Worm (Caenorhabditis elegans) whole organism, L2 larva: ENCODE data around the gene C29E4.15.

Source experiments
- C34F6.9 ChIP-seq: fragments of 150-350 bp; optimal IDR thresholded peaks from 2 replicates; lab custom pipeline; 2014; ENCODE audit warnings: missing biosample characterization, missing genetic modification characterization
- F13H6.1 ChIP-seq: sonication (generic microtip); optimal IDR thresholded peaks from 2 replicates; lab custom pipeline; 2016; ENCODE audit warnings: missing genetic modification characterization, missing compliant biosample characterization
- R02D3.7 ChIP-seq: fragments of 150-350 bp; optimal IDR thresholded peaks from 2 replicates; lab custom pipeline; 2014; ENCODE audit warnings: missing biosample characterization, missing genetic modification characterization
- ZK546.5 ChIP-seq: sonication (generic microtip); optimal IDR thresholded peaks from 2 replicates; lab custom pipeline; 2017; ENCODE audit warnings: missing biosample characterization, missing genetic modification characterization
- alr-1 ChIP-seq: fragments of 150-350 bp; optimal IDR thresholded peaks from 2 replicates; lab custom pipeline; 2014; ENCODE audit warnings: missing biosample characterization, missing genetic modification characterization
- aly-2 ChIP-seq: fragments of 150-350 bp; optimal IDR thresholded peaks from 2 replicates; lab custom pipeline; 2014; ENCODE audit warnings: missing biosample characterization, missing genetic modification characterization
- ama-1 ChIP-seq: fragments of 150-350 bp; optimal IDR thresholded peaks from 2 replicates; lab custom pipeline; 2018; ENCODE audit warnings: inconsistent platforms
- ceh-82 ChIP-seq: fragments of 150-350 bp; optimal IDR thresholded peaks from 2 replicates; lab custom pipeline; 2014; ENCODE audit warnings: missing biosample characterization, missing genetic modification characterization
- crh-2 ChIP-seq: sonication (generic microtip); optimal IDR thresholded peaks from 2 replicates; lab custom pipeline; 2017; ENCODE audit warnings: missing biosample characterization, missing genetic modification characterization
- dmd-4 ChIP-seq: sonication (generic microtip); optimal IDR thresholded peaks from 2 replicates; lab custom pipeline; 2017; ENCODE audit warnings: missing biosample characterization, missing genetic modification characterization
- egl-27 ChIP-seq: sonication (generic microtip); optimal IDR thresholded peaks from 3 replicates; lab custom pipeline; 2017; ENCODE audit warnings: missing biosample characterization, missing genetic modification reagents, missing genetic modification characterization
- elt-1 ChIP-seq: fragments of 150-350 bp; optimal IDR thresholded peaks from 2 replicates; lab custom pipeline; 2014; ENCODE audit warnings: missing biosample characterization, missing genetic modification characterization
- elt-3 ChIP-seq: sonication (generic microtip); optimal IDR thresholded peaks from 2 replicates; lab custom pipeline; 2017; ENCODE audit warnings: missing biosample characterization, missing genetic modification characterization
- fos-1 ChIP-seq: fragments of 150-350 bp; optimal IDR thresholded peaks from 2 replicates; lab custom pipeline; 2014; ENCODE audit warnings: missing biosample characterization, missing genetic modification characterization
- lin-11 ChIP-seq: fragments of 150-350 bp; sonication (generic microtip); optimal IDR thresholded peaks from 2 replicates; lab custom pipeline; 2014; ENCODE audit warnings: missing biosample characterization, missing genetic modification characterization, inconsistent platforms, mixed read lengths
- lin-13 ChIP-seq: fragments of 150-350 bp; optimal IDR thresholded peaks from 2 replicates; lab custom pipeline; 2014; ENCODE audit warnings: missing biosample characterization, missing genetic modification reagents, missing genetic modification characterization
- lin-39 ChIP-seq: fragments of 150-350 bp; optimal IDR thresholded peaks from 2 replicates; lab custom pipeline; 2014; ENCODE audit warnings: missing biosample characterization, missing genetic modification reagents, missing genetic modification characterization
- lsy-2 ChIP-seq, 2 experiments: fragments of 150-350 bp in 1 of 2; sonication (generic microtip) in 1 of 2; optimal IDR thresholded peaks; 2 replicates each; lab custom pipeline; 2014 to 2017; ENCODE audit warnings: missing biosample characterization in 2 of 2, missing genetic modification characterization in 2 of 2
- mab-5 ChIP-seq: fragments of 150-350 bp; optimal IDR thresholded peaks from 2 replicates; lab custom pipeline; 2014; ENCODE audit warnings: missing biosample characterization, missing genetic modification characterization
- mbf-1 ChIP-seq: sonication (generic microtip); optimal IDR thresholded peaks from 2 replicates; lab custom pipeline; 2017; ENCODE audit warnings: missing biosample characterization, missing genetic modification characterization
- nhr-10 ChIP-seq: sonication (generic microtip); optimal IDR thresholded peaks from 2 replicates; lab custom pipeline; 2017; ENCODE audit warnings: missing biosample characterization, missing genetic modification characterization
- nhr-11 ChIP-seq: fragments of 150-350 bp; optimal IDR thresholded peaks from 2 replicates; lab custom pipeline; 2014; ENCODE audit warnings: missing biosample characterization, missing genetic modification characterization
- nhr-12 ChIP-seq: fragments of 150-350 bp; optimal IDR thresholded peaks from 2 replicates; lab custom pipeline; 2014; ENCODE audit warnings: missing biosample characterization, missing genetic modification characterization
- nhr-129 ChIP-seq: fragments of 150-350 bp; optimal IDR thresholded peaks from 2 replicates; lab custom pipeline; 2014; ENCODE audit warnings: missing biosample characterization, missing genetic modification characterization
- nhr-23 ChIP-seq: fragments of 150-350 bp; optimal IDR thresholded peaks from 2 replicates; lab custom pipeline; 2014; ENCODE audit warnings: missing biosample characterization, missing genetic modification reagents, missing genetic modification characterization
- nhr-25 ChIP-seq: fragments of 150-350 bp; sonication (generic microtip); optimal IDR thresholded peaks from 3 replicates; lab custom pipeline; 2014; ENCODE audit warnings: missing biosample characterization, missing genetic modification characterization
- nhr-6 ChIP-seq: fragments of 150-350 bp; optimal IDR thresholded peaks from 2 replicates; lab custom pipeline; 2014; ENCODE audit warnings: missing biosample characterization, missing genetic modification characterization
- nhr-77 ChIP-seq: fragments of 150-350 bp; optimal IDR thresholded peaks from 2 replicates; lab custom pipeline; 2014; ENCODE audit warnings: missing biosample characterization, missing genetic modification characterization
- sem-4 ChIP-seq: fragments of 150-350 bp; optimal IDR thresholded peaks from 2 replicates; lab custom pipeline; 2014; ENCODE audit warnings: missing biosample characterization, missing genetic modification reagents, missing genetic modification characterization
- skn-1 ChIP-seq: sonication (generic microtip); optimal IDR thresholded peaks from 2 replicates; lab custom pipeline; 2017; ENCODE audit warnings: missing biosample characterization, missing genetic modification characterization
- sma-3 ChIP-seq: sonication (generic microtip); optimal IDR thresholded peaks from 2 replicates; lab custom pipeline; 2016; ENCODE audit warnings: missing genetic modification reagents, missing genetic modification characterization, missing compliant biosample characterization
- sma-9 ChIP-seq, 2 experiments: fragments of 150-350 bp in 1 of 2; sonication (generic microtip) in 1 of 2; optimal IDR thresholded peaks; 2 replicates each; lab custom pipeline; 2014 to 2016; ENCODE audit warnings: missing genetic modification characterization in 2 of 2, mild to moderate bottlenecking in 1 of 2, missing biosample characterization in 1 of 2, missing compliant biosample characterization in 1 of 2, missing genetic modification reagents in 1 of 2, moderate library complexity in 1 of 2
- snpc-4 ChIP-seq: fragments of 150-350 bp; optimal IDR thresholded peaks from 2 replicates; lab custom pipeline; 2014; ENCODE audit warnings: missing biosample characterization, missing genetic modification characterization
- unc-55 ChIP-seq: fragments of 150-350 bp; sonication (generic microtip); optimal IDR thresholded peaks from 3 replicates; lab custom pipeline; 2014; ENCODE audit warnings: missing biosample characterization, missing genetic modification reagents, missing genetic modification characterization
- unc-62 ChIP-seq: fragments of 150-350 bp; optimal IDR thresholded peaks from 2 replicates; lab custom pipeline; 2014; ENCODE audit warnings: missing biosample characterization, missing genetic modification reagents, missing genetic modification characterization
- zag-1 ChIP-seq: fragments of 150-350 bp; optimal IDR thresholded peaks from 2 replicates; lab custom pipeline; 2014; ENCODE audit warnings: missing biosample characterization, missing genetic modification characterization
- ztf-11 ChIP-seq: sonication (generic microtip); optimal IDR thresholded peaks from 2 replicates; lab custom pipeline; 2017; ENCODE audit warnings: missing biosample characterization, missing genetic modification characterization
- ztf-4 ChIP-seq: fragments of 150-350 bp; optimal IDR thresholded peaks from 2 replicates; lab custom pipeline; 2014; ENCODE audit warnings: missing biosample characterization, missing genetic modification characterization

C29E4.15 gene

DNA sequence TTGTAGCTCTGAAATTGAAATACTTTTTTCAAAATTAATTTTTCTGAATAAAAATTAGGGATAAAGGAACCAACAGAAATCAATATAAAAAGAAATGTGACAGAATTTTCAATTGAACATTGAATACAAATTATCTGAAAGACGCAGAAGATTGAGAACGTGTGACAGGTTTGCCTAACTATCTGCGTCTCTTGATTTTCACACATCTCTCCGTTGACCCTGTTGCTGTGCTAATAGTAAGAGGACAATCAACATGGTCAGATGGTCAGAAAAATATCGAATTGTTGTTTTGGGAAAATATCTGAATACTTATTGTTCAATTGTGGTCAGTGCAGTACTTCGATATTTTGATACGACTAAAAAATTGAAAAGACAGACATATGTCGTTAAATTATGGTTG lies 40.8 kb upstream of the C29E4.15 start, which contains the start of gene ZK688.7:
TSS of gene ZK688.7 (minus strand) at position 14 of the 400 bp plus-strand sequence.
- TF ChIP-seq nhr-25 (tag; lab: Kevin White, UChicago) (peak; percentile 56), lin-13 (GFP tag; lab: Kevin White, UChicago) (no peak), crh-2 (peak; percentile 13), nhr-23 (tag; lab: Kevin White, UChicago) (no peak), skn-1 (tag; lab: Kevin White, UChicago) (no peak), nhr-6 (tag; lab: Kevin White, UChicago) (no peak), lin-11 (tag; lab: Kevin White, UChicago) (no peak), ztf-4 (no peak), lsy-2 (tag; optimal IDR thresholded peaks at IDR 0.05; lab: Kevin White, UChicago) (peak in 1 of 2 experiments; percentile 38), fos-1 (tag; lab: Kevin White, UChicago) (peak; percentile 4), nhr-129 (tag; lab: Kevin White, UChicago) (peak; percentile 57), elt-3 (tag; lab: Kevin White, UChicago) (no peak), unc-55 (GFP tag; lab: Kevin White, UChicago) (no peak), C34F6.9 (tag; lab: Kevin White, UChicago) (peak; percentile 51), ama-1 (lab: Kevin White, UChicago) (no peak)

DNA sequence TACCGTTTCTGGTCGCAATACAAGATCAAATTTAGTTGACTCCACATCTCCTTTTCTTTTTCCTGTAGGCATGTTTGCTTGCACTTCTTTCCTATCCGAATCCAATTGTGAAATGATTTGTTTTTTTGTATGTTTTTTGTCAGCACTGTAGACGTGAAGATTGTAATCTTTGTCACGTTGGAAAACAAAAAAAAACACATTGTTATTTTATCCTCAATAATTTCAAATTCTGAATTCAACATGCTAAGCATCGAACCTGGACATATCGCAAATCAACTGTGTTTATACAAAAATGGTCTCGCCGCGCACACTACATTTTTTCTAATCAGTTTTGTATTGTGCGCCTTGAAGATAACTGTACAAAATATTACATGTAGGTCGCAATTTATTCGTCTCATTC lies 38.9 kb upstream of the C29E4.15 start, which contains the start of gene ZK688.12:
TSS of gene ZK688.12 (minus strand) at position 101 of the 400 bp plus-strand sequence.
- TF ChIP-seq ceh-82 (tag; lab: Kevin White, UChicago) (no peak), mab-5 (tag; lab: Kevin White, UChicago) (no peak), unc-62 (GFP tag; lab: Kevin White, UChicago) (no peak), elt-3 (tag; lab: Kevin White, UChicago) (no peak), sem-4 (no peak), elt-1 (no peak), zag-1 (tag; lab: Kevin White, UChicago) (no peak), nhr-77 (tag; lab: Kevin White, UChicago) (no peak), mbf-1 (no peak), lin-39 (tag; lab: Kevin White, UChicago) (no peak), unc-55 (GFP tag; lab: Kevin White, UChicago) (no peak), ama-1 (lab: Kevin White, UChicago) (no peak)

DNA sequence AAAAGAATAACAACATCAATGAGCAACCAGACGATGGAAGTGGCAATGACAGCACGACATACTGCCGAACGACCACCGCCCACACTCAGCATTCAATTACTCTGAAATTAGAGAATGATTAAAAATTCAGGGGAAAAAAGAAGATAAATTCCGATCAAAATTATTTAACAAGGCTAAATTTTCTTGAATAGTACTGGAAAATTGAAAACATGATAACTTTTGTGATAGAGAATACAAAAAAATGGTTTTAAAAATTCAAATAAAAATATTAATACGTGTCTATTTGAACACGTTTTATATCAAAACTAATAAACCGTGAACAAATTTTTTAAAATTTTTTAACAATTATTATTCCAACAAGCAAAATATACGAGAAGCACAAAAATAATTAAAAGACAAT lies 34.8 kb upstream of the C29E4.15 start, which contains the start of gene gly-3:
TSS of gene gly-3 (minus strand) at position 101 of the 400 bp plus-strand sequence.
- TF ChIP-seq aly-2 (tag; lab: Kevin White, UChicago) (no peak), R02D3.7 (tag; lab: Kevin White, UChicago) (no peak), egl-27 (tag; lab: Kevin White, UChicago) (no peak), snpc-4 (tag; lab: Kevin White, UChicago) (no peak), lin-13 (GFP tag; lab: Kevin White, UChicago) (no peak), alr-1 (tag; lab: Kevin White, UChicago) (no peak), ztf-11 (no peak), lin-39 (tag; lab: Kevin White, UChicago) (no peak), F13H6.1 (tag; lab: Kevin White, UChicago) (no peak)

DNA sequence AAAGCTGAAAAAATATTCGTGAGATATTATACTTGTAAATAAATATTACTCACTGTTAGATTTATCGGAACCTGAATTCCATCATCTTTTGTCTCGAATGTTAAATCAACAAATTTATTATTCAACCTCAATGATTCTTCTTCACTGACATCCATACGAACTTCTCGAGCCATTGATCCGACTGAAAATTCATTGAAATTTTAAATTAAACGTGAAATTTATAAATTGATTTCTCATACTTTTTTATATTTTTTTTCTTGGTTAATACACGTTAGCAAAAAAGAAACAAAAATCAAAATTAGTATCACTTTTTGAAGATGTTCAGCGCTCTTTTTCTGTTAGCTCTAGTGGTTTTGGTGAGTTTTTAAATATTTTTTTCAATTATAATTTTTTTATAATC lies 32.6 kb upstream of the C29E4.15 start, which contains the start of gene C29E4.14:
TSS of gene C29E4.14 (plus strand) at position 301 of the 400 bp plus-strand sequence.
- TF ChIP-seq F13H6.1 (tag; lab: Kevin White, UChicago) (no peak), ztf-11 (no peak), lin-13 (GFP tag; lab: Kevin White, UChicago) (no peak), sma-3 (GFP tag; lab: Kevin White, UChicago) (no peak), ZK546.5 (tag; lab: Kevin White, UChicago) (no peak), nhr-129 (tag; lab: Kevin White, UChicago) (no peak), nhr-77 (tag; lab: Kevin White, UChicago) (no peak), lin-11 (tag; lab: Kevin White, UChicago) (no peak), snpc-4 (tag; lab: Kevin White, UChicago) (no peak), lsy-2 (tag; optimal IDR thresholded peaks at IDR 0.05; lab: Kevin White, UChicago) (no peak), nhr-6 (tag; lab: Kevin White, UChicago) (no peak), zag-1 (tag; lab: Kevin White, UChicago) (no peak), mbf-1 (no peak), sma-9 (GFP tag; optimal IDR thresholded peaks at IDR 0.05; lab: Kevin White, UChicago) (no peak), sma-9 (tag; optimal IDR thresholded peaks at IDR 0.05; lab: Kevin White, UChicago) (no peak), mab-5 (tag; lab: Kevin White, UChicago) (no peak), dmd-4 (tag; lab: Kevin White, UChicago) (no peak), nhr-12 (no peak), nhr-11 (tag; lab: Kevin White, UChicago) (no peak), nhr-10 (tag; lab: Kevin White, UChicago) (no peak)
